Worm (Caenorhabditis elegans): ENCODE measurements around the gene F18E3.11.

Gene F18E3.11

ce11 chrV:7379384-7379783, 33.9 kb upstream of the F18E3.11 start, which contains the start of gene srsx-24:
Gene srsx-24 (minus strand): TSS chrV:7379484.
- no peak for TF ChIP-seq ztf-11 (tag; optimal IDR thresholded peaks at IDR 0.05)
- TF ChIP-seq ham-2 (GFP tag; optimal IDR thresholded peaks at IDR 0.05): no peak
- TF ChIP-seq pha-4 (tag; optimal IDR thresholded peaks at IDR 0.05): no peak
- no peak for TF ChIP-seq cnd-1 (tag; optimal IDR thresholded peaks at IDR 0.05)
- no peak for TF ChIP-seq M03D4.4 (tag; optimal IDR thresholded peaks at IDR 0.05)
- TF ChIP-seq unc-120 (tag; optimal IDR thresholded peaks at IDR 0.05; ENCODE audit: poor library complexity, severe bottlenecking): no peak
- TF ChIP-seq nhr-76 (tag; optimal IDR thresholded peaks at IDR 0.05): no peak
- TF ChIP-seq nhr-237 (tag; optimal IDR thresholded peaks at IDR 0.05): no peak
- TF ChIP-seq unc-39 (tag; optimal IDR thresholded peaks at IDR 0.05): no peak

ce11 chrV:7381008-7381407, 32.3 kb upstream of the F18E3.11 start, which contains the start of gene C03G6.17:
Gene C03G6.17 (minus strand): TSS chrV:7381108.
- TF ChIP-seq mep-1 (tag; optimal IDR thresholded peaks at IDR 0.05) (no peak), nhr-2 (tag; optimal IDR thresholded peaks at IDR 0.05) (no peak), lin-13 (tag; optimal IDR thresholded peaks at IDR 0.05) (no peak), M03D4.4 (tag; optimal IDR thresholded peaks at IDR 0.05) (no peak), elt-3 (tag; optimal IDR thresholded peaks at IDR 0.05) (no peak), sptf-1 (tag; optimal IDR thresholded peaks at IDR 0.05) (no peak), lsy-2 (tag; optimal IDR thresholded peaks at IDR 0.05) (no peak), unc-120 (tag; optimal IDR thresholded peaks at IDR 0.05; ENCODE audit: poor library complexity, severe bottlenecking) (no peak), sem-2 (GFP tag; optimal IDR thresholded peaks at IDR 0.05) (no peak), ces-1 (GFP tag; optimal IDR thresholded peaks at IDR 0.05) (no peak), drap-1 (GFP tag; optimal IDR thresholded peaks at IDR 0.05) (no peak), nhr-76 (tag; optimal IDR thresholded peaks at IDR 0.05) (no peak), unc-39 (tag; optimal IDR thresholded peaks at IDR 0.05) (no peak)

- TF ChIP-seq nhr-76 (tag; optimal IDR thresholded peaks at IDR 0.05) (no peak), hlh-1 (tag; optimal IDR thresholded peaks at IDR 0.05) (no peak), elt-3 (tag; optimal IDR thresholded peaks at IDR 0.05) (no peak), pha-4 (tag; optimal IDR thresholded peaks at IDR 0.05) (no peak), mab-5 (tag; optimal IDR thresholded peaks at IDR 0.05) (no peak)
These were observed 27.2 kb upstream of the F18E3.11 start, which contains the start of gene srp-6 for ce11 chrV:7386052-7386573. Gene srp-6 (minus strand): TSS chrV:7386102.

ce11 chrV:7387755-7388154, 25.5 kb upstream of the F18E3.11 start, which contains the start of gene C02H6.3:
Gene C02H6.3 (minus strand): TSS chrV:7387855.
- TF ChIP-seq drap-1 (GFP tag; optimal IDR thresholded peaks at IDR 0.05) (no peak), M03D4.4 (tag; optimal IDR thresholded peaks at IDR 0.05) (no peak), ceh-43 (GFP tag; optimal IDR thresholded peaks at IDR 0.05) (no peak), nhr-28 (tag; optimal IDR thresholded peaks at IDR 0.05) (no peak), ces-1 (GFP tag; optimal IDR thresholded peaks at IDR 0.05) (no peak), unc-62 (GFP tag; optimal IDR thresholded peaks at IDR 0.05) (no peak), blmp-1 (tag; optimal IDR thresholded peaks at IDR 0.05) (no peak), sem-2 (GFP tag; optimal IDR thresholded peaks at IDR 0.05) (no peak), lin-13 (tag; optimal IDR thresholded peaks at IDR 0.05) (no peak), mab-5 (tag; optimal IDR thresholded peaks at IDR 0.05) (no peak), nhr-76 (tag; optimal IDR thresholded peaks at IDR 0.05) (no peak), lsy-2 (tag; optimal IDR thresholded peaks at IDR 0.05) (no peak), zip-8 (tag; optimal IDR thresholded peaks at IDR 0.05) (no peak), mep-1 (tag; optimal IDR thresholded peaks at IDR 0.05) (no peak), ztf-11 (tag; optimal IDR thresholded peaks at IDR 0.05) (no peak), hlh-1 (tag; optimal IDR thresholded peaks at IDR 0.05) (no peak), ham-2 (GFP tag; optimal IDR thresholded peaks at IDR 0.05) (no peak)

- TF ChIP-seq ceh-39 (tag; optimal IDR thresholded peaks at IDR 0.05) (no peak), lsy-2 (tag; optimal IDR thresholded peaks at IDR 0.05) (no peak), mab-5 (tag; optimal IDR thresholded peaks at IDR 0.05) (no peak), blmp-1 (tag; optimal IDR thresholded peaks at IDR 0.05) (no peak), nhr-12 (tag; optimal IDR thresholded peaks at IDR 0.05) (no peak), M03D4.4 (tag; optimal IDR thresholded peaks at IDR 0.05) (no peak), ceh-43 (GFP tag; optimal IDR thresholded peaks at IDR 0.05) (no peak), nhr-2 (tag; optimal IDR thresholded peaks at IDR 0.05) (no peak), elt-3 (tag; optimal IDR thresholded peaks at IDR 0.05) (no peak), mls-2 (tag; optimal IDR thresholded peaks at IDR 0.05) (no peak), ces-1 (GFP tag; optimal IDR thresholded peaks at IDR 0.05) (no peak)
These were observed 23.5 kb upstream of the F18E3.11 start, which contains the start of gene C02H6.1 for ce11 chrV:7389771-7390170. Gene C02H6.1 (minus strand): TSS chrV:7389871.

- TF ChIP-seq nhr-2 (tag; optimal IDR thresholded peaks at IDR 0.05) (no peak), mab-5 (tag; optimal IDR thresholded peaks at IDR 0.05) (no peak), mls-2 (tag; optimal IDR thresholded peaks at IDR 0.05) (no peak), drap-1 (GFP tag; optimal IDR thresholded peaks at IDR 0.05) (no peak), ceh-43 (GFP tag; optimal IDR thresholded peaks at IDR 0.05) (no peak), elt-3 (tag; optimal IDR thresholded peaks at IDR 0.05) (no peak), nhr-12 (tag; optimal IDR thresholded peaks at IDR 0.05) (no peak), hlh-1 (tag; optimal IDR thresholded peaks at IDR 0.05) (no peak), unc-62 (GFP tag; optimal IDR thresholded peaks at IDR 0.05) (no peak), ztf-11 (tag; optimal IDR thresholded peaks at IDR 0.05) (no peak), elt-1 (tag; optimal IDR thresholded peaks at IDR 0.05; ENCODE audit: borderline replicate concordance, insufficient read depth) (no peak), pha-4 (tag; optimal IDR thresholded peaks at IDR 0.05) (no peak), snpc-4 (tag; optimal IDR thresholded peaks at IDR 0.05) (no peak), lin-32 (GFP tag; optimal IDR thresholded peaks at IDR 0.05) (no peak), lin-13 (tag; optimal IDR thresholded peaks at IDR 0.05) (no peak), blmp-1 (tag; optimal IDR thresholded peaks at IDR 0.05) (no peak), nhr-28 (tag; optimal IDR thresholded peaks at IDR 0.05) (no peak), nhr-237 (tag; optimal IDR thresholded peaks at IDR 0.05) (no peak), cnd-1 (tag; optimal IDR thresholded peaks at IDR 0.05) (no peak)
These were observed 21.3 kb upstream of the F18E3.11 start, which contains the start of gene fbxa-105 for ce11 chrV:7391933-7392332. Gene fbxa-105 (minus strand): TSS chrV:7392029.

All from whole organism, mixed stage, embryonic.